Worm (Caenorhabditis elegans) whole organism, L1 larva: Measurements from ENCODE around the gene sgk-1.
"Not testable (repeated sequence)": the region's sequence is repeated elsewhere in the genome, so short reads cannot be mapped to it uniquely, and the experiment has no call there.

ENCODE experiments used
- ama-1 ChIP-seq: fragments of 150-350 bp; optimal IDR thresholded peaks from 2 replicates; lab custom pipeline; 2014
- ceh-63 ChIP-seq: fragments of 200-800 bp; sonication (Bioruptor generic); optimal IDR thresholded peaks from 2 replicates; lab custom pipeline; 2018; ENCODE audit warnings: mild to moderate bottlenecking, missing genetic modification characterization, missing compliant biosample characterization
- dpl-1 ChIP-seq, 3 experiments: fragments of 150-350 bp in 2 of 3; sonication (generic microtip) in 1 of 3; optimal IDR thresholded peaks; 2 replicates each; lab custom pipeline; 2014 to 2017; ENCODE audit warnings: missing biosample characterization in 3 of 3, missing genetic modification characterization in 3 of 3, missing genetic modification reagents in 3 of 3
- nhr-11 ChIP-seq: fragments of 150-350 bp; optimal IDR thresholded peaks from 2 replicates; lab custom pipeline; 2014; ENCODE audit warnings: missing biosample characterization, missing genetic modification characterization
- nhr-20 ChIP-seq: sonication (generic microtip); optimal IDR thresholded peaks from 2 replicates; lab custom pipeline; 2016; ENCODE audit warnings: mild to moderate bottlenecking, missing genetic modification characterization, missing compliant biosample characterization
- nhr-76 ChIP-seq: sonication (generic microtip); optimal IDR thresholded peaks from 2 replicates; lab custom pipeline; 2017; ENCODE audit warnings: missing biosample characterization, missing genetic modification characterization
- unc-130 ChIP-seq: fragments of 150-350 bp; optimal IDR thresholded peaks from 2 replicates; lab custom pipeline; 2017; ENCODE audit warnings: missing biosample characterization, missing genetic modification characterization, inconsistent platforms
- zag-1 ChIP-seq: fragments of 150-350 bp; optimal IDR thresholded peaks from 2 replicates; lab custom pipeline; 2014; ENCODE audit warnings: missing biosample characterization, missing genetic modification characterization

DNA sequence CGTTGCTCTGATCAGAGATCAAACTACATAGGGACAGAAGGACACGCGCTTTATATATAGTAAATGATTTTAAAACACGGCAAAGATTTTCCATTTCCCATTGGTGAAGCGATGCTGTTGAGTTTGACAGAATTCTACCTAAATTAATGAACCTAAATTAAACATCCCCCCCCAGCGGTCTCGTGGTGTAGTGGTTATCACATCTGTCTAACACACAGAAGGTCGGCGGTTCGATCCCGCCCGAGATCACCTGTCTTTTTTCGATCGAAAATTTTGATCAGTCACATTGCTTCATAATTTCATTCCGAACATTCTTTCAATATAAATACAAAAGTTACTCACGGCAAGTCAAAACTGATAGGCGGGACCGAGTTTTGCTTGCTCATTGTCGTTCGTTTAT lies 37.3 kb upstream of the sgk-1 start:
- TF ChIP-seq zag-1 (tag; lab: Kevin White, UChicago); nhr-11 (tag; lab: Kevin White, UChicago); nhr-76 (tag; lab: Kevin White, UChicago); ama-1 (lab: Kevin White, UChicago); nhr-20; ceh-63; unc-130 (tag; lab: Kevin White, UChicago); dpl-1 (GFP tag; optimal IDR thresholded peaks at IDR 0.05; lab: Kevin White, UChicago): not testable (repeated sequence)
